Worm (Caenorhabditis elegans): ENCODE results near the gene amt-3.

The amt-3 gene

ce11 chrII:8385561-8385960, 16.6 kb upstream of the amt-3 start:
- TF ChIP-seq lsy-2 (tag; optimal IDR thresholded peaks at IDR 0.05) (no peak), crh-2 (tag; optimal IDR thresholded peaks at IDR 0.05) (no peak), alr-1 (tag; optimal IDR thresholded peaks at IDR 0.05) (no peak), lin-11 (tag; optimal IDR thresholded peaks at IDR 0.05) (no peak), ztf-1 (GFP tag; conservative IDR thresholded peaks at IDR 0.05) (no peak), nhr-12 (tag; optimal IDR thresholded peaks at IDR 0.05) (no peak), sma-3 (GFP tag; optimal IDR thresholded peaks at IDR 0.05) (no peak), nhr-10 (tag; optimal IDR thresholded peaks at IDR 0.05) (no peak), nhr-129 (tag; optimal IDR thresholded peaks at IDR 0.05) (no peak), ZK546.5 (tag; optimal IDR thresholded peaks at IDR 0.05) (no peak), unc-62 (GFP tag; optimal IDR thresholded peaks at IDR 0.05) (no peak), peb-1 (tag; optimal IDR thresholded peaks at IDR 0.05) (no peak), unc-39 (tag; optimal IDR thresholded peaks at IDR 0.05) (no peak), zag-1 (tag; optimal IDR thresholded peaks at IDR 0.05) (no peak), ztf-11 (tag; optimal IDR thresholded peaks at IDR 0.05) (no peak), nhr-11 (tag; optimal IDR thresholded peaks at IDR 0.05) (no peak)

- TF ChIP-seq fos-1 (tag; optimal IDR thresholded peaks at IDR 0.05) (peak; percentile 93), skn-1 (tag; optimal IDR thresholded peaks at IDR 0.05) (peak; percentile 76), nhr-21 (tag; optimal IDR thresholded peaks at IDR 0.05) (no peak), sma-9 (GFP tag; optimal IDR thresholded peaks at IDR 0.05) (peak; percentile 72), sma-9 (tag; optimal IDR thresholded peaks at IDR 0.05) (no peak)
Observed at ce11 chrII:8384344-8384743, 15.4 kb upstream of the amt-3 start.

- TF ChIP-seq lin-13 (GFP tag; optimal IDR thresholded peaks at IDR 0.05), result no peak
- TF ChIP-seq ztf-1 (GFP tag; conservative IDR thresholded peaks at IDR 0.05), result no peak
- no peak for TF ChIP-seq lin-11 (tag; optimal IDR thresholded peaks at IDR 0.05)
- no peak for TF ChIP-seq nhr-129 (tag; optimal IDR thresholded peaks at IDR 0.05)
- no peak for TF ChIP-seq lin-39 (tag; optimal IDR thresholded peaks at IDR 0.05)
- TF ChIP-seq unc-62 (GFP tag; optimal IDR thresholded peaks at IDR 0.05), result no peak
- TF ChIP-seq ceh-16 (tag; optimal IDR thresholded peaks at IDR 0.05), result no peak
- TF ChIP-seq zag-1 (tag; optimal IDR thresholded peaks at IDR 0.05), result no peak
- TF ChIP-seq snpc-4 (tag; optimal IDR thresholded peaks at IDR 0.05), result no peak
- TF ChIP-seq ZK546.5 (tag; optimal IDR thresholded peaks at IDR 0.05), result no peak
- peak; percentile 94 for TF ChIP-seq sma-9 (GFP tag; optimal IDR thresholded peaks at IDR 0.05)
- no peak for TF ChIP-seq sma-9 (tag; optimal IDR thresholded peaks at IDR 0.05)
- no peak for TF ChIP-seq mbf-1 (tag; optimal IDR thresholded peaks at IDR 0.05)
- no peak for TF ChIP-seq nhr-6 (tag; optimal IDR thresholded peaks at IDR 0.05)
- TF ChIP-seq dmd-4 (tag; optimal IDR thresholded peaks at IDR 0.05), result no peak
- TF ChIP-seq nhr-23 (tag; optimal IDR thresholded peaks at IDR 0.05), result no peak
- peak; percentile 84 for TF ChIP-seq skn-1 (tag; optimal IDR thresholded peaks at IDR 0.05)
- TF ChIP-seq lsy-2 (tag; optimal IDR thresholded peaks at IDR 0.05), result peak in 1 of 2 experiments; percentile 39
- peak; percentile 85 for TF ChIP-seq fos-1 (tag; optimal IDR thresholded peaks at IDR 0.05)
- TF ChIP-seq mab-5 (tag; optimal IDR thresholded peaks at IDR 0.05), result no peak
- TF ChIP-seq aly-2 (tag; optimal IDR thresholded peaks at IDR 0.05), result no peak
- TF ChIP-seq blmp-1 (tag; optimal IDR thresholded peaks at IDR 0.05; ENCODE audit: insufficient read depth), result no peak
- TF ChIP-seq sem-4 (tag; optimal IDR thresholded peaks at IDR 0.05), result no peak
- no peak for TF ChIP-seq nhr-25 (tag; optimal IDR thresholded peaks at IDR 0.05)
- no peak for TF ChIP-seq nhr-11 (tag; optimal IDR thresholded peaks at IDR 0.05)
- TF ChIP-seq egl-27 (tag; optimal IDR thresholded peaks at IDR 0.05), result no peak
- TF ChIP-seq nhr-237 (tag; optimal IDR thresholded peaks at IDR 0.05), result no peak
- no peak for TF ChIP-seq elt-1 (tag; optimal IDR thresholded peaks at IDR 0.05)
- peak in 1 of 2 experiments; percentile 37 for TF ChIP-seq mdl-1 (tag; optimal IDR thresholded peaks at IDR 0.05)
- TF ChIP-seq ztf-4 (tag; optimal IDR thresholded peaks at IDR 0.05), result no peak
- TF ChIP-seq crh-2 (tag; optimal IDR thresholded peaks at IDR 0.05), result peak; percentile 90
- no peak for TF ChIP-seq peb-1 (tag; optimal IDR thresholded peaks at IDR 0.05)
- TF ChIP-seq R02D3.7 (tag; optimal IDR thresholded peaks at IDR 0.05), result no peak
- TF ChIP-seq F13H6.1 (tag; optimal IDR thresholded peaks at IDR 0.05), result peak; percentile 70
- TF ChIP-seq nhr-21 (tag; optimal IDR thresholded peaks at IDR 0.05), result peak; percentile 8
- no peak for TF ChIP-seq elt-3 (tag; optimal IDR thresholded peaks at IDR 0.05)
- TF ChIP-seq C34F6.9 (tag; optimal IDR thresholded peaks at IDR 0.05), result no peak
- TF ChIP-seq ama-1 (optimal IDR thresholded peaks at IDR 0.05), result no peak
- peak; percentile 1 for TF ChIP-seq gmeb-1 (tag; optimal IDR thresholded peaks at IDR 0.05)
- peak; percentile 38 for TF ChIP-seq sma-3 (GFP tag; optimal IDR thresholded peaks at IDR 0.05)
- no peak for TF ChIP-seq nhr-10 (tag; optimal IDR thresholded peaks at IDR 0.05)
- no peak for TF ChIP-seq Y55F3AM.14 (GFP tag; optimal IDR thresholded peaks at IDR 0.05)
- TF ChIP-seq unc-39 (tag; optimal IDR thresholded peaks at IDR 0.05), result no peak
- TF ChIP-seq ztf-11 (tag; optimal IDR thresholded peaks at IDR 0.05), result no peak
- TF ChIP-seq unc-55 (GFP tag; optimal IDR thresholded peaks at IDR 0.05), result no peak
- TF ChIP-seq nhr-12 (tag; optimal IDR thresholded peaks at IDR 0.05), result no peak
- TF ChIP-seq ceh-82 (tag; optimal IDR thresholded peaks at IDR 0.05), result no peak
- TF ChIP-seq nhr-77 (tag; optimal IDR thresholded peaks at IDR 0.05), result no peak
- no peak for TF ChIP-seq alr-1 (tag; optimal IDR thresholded peaks at IDR 0.05)
Observed at ce11 chrII:8382880-8383279, 13.9 kb upstream of the amt-3 start.

All from whole organism, L2 larva.